Fruit fly (Drosophila melanogaster) whole organism, adult: ENCODE results near the gene emc.

Experiments used
- CG11617 ChIP-seq: fragments of 200-800 bp; sonication (Bioruptor generic); optimal IDR thresholded peaks from 2 replicates; lab custom pipeline; 2017; ENCODE audit warnings: mild to moderate bottlenecking, missing biosample characterization, missing genetic modification reagents, missing genetic modification characterization
- CG12768 ChIP-seq: fragments of 200-800 bp; sonication (Bioruptor generic); optimal IDR thresholded peaks from 2 replicates; lab custom pipeline; 2017; ENCODE audit warnings: missing biosample characterization, missing genetic modification characterization, mild to moderate bottlenecking, moderate library complexity, missing genetic modification reagents
- CG7045 ChIP-seq: fragments of 200-800 bp; sonication (Bioruptor generic); optimal IDR thresholded peaks from 2 replicates; lab custom pipeline; 2017; ENCODE audit warnings: missing biosample characterization, mild to moderate bottlenecking, missing genetic modification characterization
- Hr96 ChIP-seq: fragments of 200-800 bp; sonication (Bioruptor generic); optimal IDR thresholded peaks from 2 replicates; lab custom pipeline; 2016; ENCODE audit warnings: missing biosample characterization, missing genetic modification characterization
- cnc ChIP-seq, 2 experiments: fragments of >200 bp; optimal IDR thresholded peaks; 2 replicates each; lab custom pipeline; 2017
- kay ChIP-seq: fragments of 200-800 bp; sonication (Bioruptor generic); peaks from one replicate; lab custom pipeline; 2016; ENCODE audit warnings: missing biosample characterization, missing genetic modification characterization, borderline replicate concordance

DNA sequence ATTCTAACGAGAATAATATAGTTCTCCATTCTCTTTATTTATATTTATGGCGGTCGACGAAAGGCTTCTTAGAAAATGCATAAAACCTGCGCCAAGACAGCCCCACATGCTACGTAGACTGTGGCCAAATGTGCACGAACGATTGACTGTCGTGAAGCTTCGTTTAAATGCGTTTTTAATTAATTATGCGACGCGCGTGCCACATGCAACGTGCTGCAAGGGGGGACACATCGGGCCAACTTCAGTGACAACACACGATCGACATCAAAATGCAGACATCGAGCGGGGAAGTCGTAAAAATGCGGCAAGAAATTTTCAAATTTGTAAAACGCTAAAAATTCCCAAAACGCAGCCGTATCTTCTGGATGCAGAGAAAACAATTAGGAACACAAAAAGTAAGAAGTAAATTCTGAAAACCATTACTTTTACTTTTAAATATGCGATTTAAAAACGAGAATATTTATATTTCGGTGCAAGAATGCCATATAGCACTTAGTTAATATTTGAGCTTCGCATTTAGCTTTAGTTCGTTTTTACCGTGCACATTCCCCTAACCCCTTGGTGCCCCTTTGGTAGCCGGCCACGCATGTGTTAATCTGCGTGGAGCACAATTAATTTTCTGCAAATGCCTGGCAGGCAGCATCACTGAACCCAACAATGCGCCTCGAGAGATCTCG is 50.8 kb downstream of the emc start:
- no peak for TF ChIP-seq Hr96 (GFP tag; lab: Kevin White, UChicago)
- TF ChIP-seq CG11617 (GFP tag; lab: Kevin White, UChicago): no peak
- no peak for TF ChIP-seq cnc (optimal IDR thresholded peaks at IDR 0.05; lab: Kevin White, UChicago)
- TF ChIP-seq CG7045 (GFP tag; lab: Kevin White, UChicago): no peak
- TF ChIP-seq kay (GFP tag; lab: Kevin White, UChicago): no peak
- TF ChIP-seq CG12768 (GFP tag; lab: Kevin White, UChicago): no peak
